Worm (Caenorhabditis elegans) whole organism, young adult: ENCODE measurements around the gene H19J13.2.

ENCODE experiments used
- F22D6.2 ChIP-seq: sonication (generic microtip); optimal IDR thresholded peaks from 2 replicates; lab custom pipeline; 2016; ENCODE audit warnings: mild to moderate bottlenecking, missing genetic modification characterization, missing compliant biosample characterization
- F57C9.4 ChIP-seq: sonication (generic microtip); optimal IDR thresholded peaks from 2 replicates; lab custom pipeline; 2017; ENCODE audit warnings: mild to moderate bottlenecking, missing genetic modification characterization, missing compliant biosample characterization
- ZK185.1 ChIP-seq: sonication (generic microtip); optimal IDR thresholded peaks from 2 replicates; lab custom pipeline; 2016; ENCODE audit warnings: mild to moderate bottlenecking, missing genetic modification characterization, missing compliant biosample characterization; ENCODE audit not compliant: poor library complexity, severe bottlenecking
- ama-1 ChIP-seq, 3 experiments: fragments of 150-350 bp in 1 of 3; sonication (generic microtip) in 2 of 3; optimal IDR thresholded peaks; 2 replicates each; lab custom pipeline; 2014 to 2018; ENCODE audit warnings: missing biosample characterization in 2 of 3, missing genetic modification characterization in 2 of 3, missing genetic modification reagents in 2 of 3
- cebp-1 ChIP-seq, 2 experiments: fragments of 200-800 bp in 1 of 2; sonication (Bioruptor generic) in 1 of 2; sonication (generic microtip) in 1 of 2; IDR thresholded peaks in 1 of 2; optimal IDR thresholded peaks in 1 of 2; 2 replicates each; pipeline versions ENCODE4 v1.3.6 to Lab custom; 2017 to 2022; ENCODE audit warnings: missing compliant biosample characterization in 2 of 2, missing genetic modification characterization in 2 of 2, mild to moderate bottlenecking in 1 of 2, missing genetic modification reagents in 1 of 2, moderate library complexity in 1 of 2
- efl-1 ChIP-seq: fragments of 150-350 bp; optimal IDR thresholded peaks from 2 replicates; lab custom pipeline; 2014; ENCODE audit warnings: missing biosample characterization, missing genetic modification reagents, missing genetic modification characterization
- ets-4 ChIP-seq: fragments of 200-800 bp; sonication (Bioruptor generic); optimal IDR thresholded peaks from 2 replicates; lab custom pipeline; 2018; ENCODE audit warnings: mild to moderate bottlenecking, missing genetic modification characterization, missing compliant biosample characterization
- him-1 ChIP-seq: sonication (generic microtip); optimal IDR thresholded peaks from 2 replicates; lab custom pipeline; 2016; ENCODE audit warnings: missing genotype, missing genetic modification reagents, missing genetic modification characterization, missing compliant biosample characterization
- lir-1 ChIP-seq: fragments of 200-800 bp; sonication (Bioruptor generic); conservative IDR thresholded peaks from 2 replicates; pipeline ENCODE4 v1.3.6; 2022; ENCODE audit warnings: missing genetic modification reagents, missing genetic modification characterization, missing compliant biosample characterization
- madf-3 ChIP-seq: fragments of 200-800 bp; sonication (Bioruptor generic); IDR thresholded peaks from 2 replicates; pipeline ENCODE4 v1.3.6; 2022; ENCODE audit warnings: missing genetic modification reagents, missing genetic modification characterization, missing compliant biosample characterization
- nfya-1 ChIP-seq: sonication (generic microtip); optimal IDR thresholded peaks from 2 replicates; lab custom pipeline; 2017; ENCODE audit warnings: antibody characterized with exemption, missing compliant biosample characterization, missing genetic modification characterization, borderline replicate concordance; ENCODE audit not compliant: insufficient read depth
- sdz-38 ChIP-seq: sonication (generic microtip); optimal IDR thresholded peaks from 2 replicates; lab custom pipeline; 2016; ENCODE audit warnings: missing genotype, missing genetic modification characterization, missing compliant biosample characterization
- snpc-3.4 ChIP-seq: sonication (generic microtip); optimal IDR thresholded peaks from 2 replicates; lab custom pipeline; 2017; ENCODE audit warnings: missing genetic modification characterization, mild to moderate bottlenecking, missing compliant biosample characterization, antibody characterized with exemption, moderate library complexity, missing genotype, missing genetic modification reagents
- tbx-9 ChIP-seq: sonication (generic microtip); optimal IDR thresholded peaks from 2 replicates; lab custom pipeline; 2016; ENCODE audit warnings: borderline replicate concordance, missing genetic modification characterization, inconsistent platforms, missing compliant biosample characterization

ce11 chrX:12241457-12241856, 32.3 kb downstream of the H19J13.2 start, which contains the start of gene cest-3:
- TF ChIP-seq ets-4 (GFP tag; lab: Kevin White, UChicago) = no peak
- no peak for TF ChIP-seq madf-3 (GFP tag; lab: Robert Waterston, UW)
- no peak for TF ChIP-seq tbx-9 (tag; lab: Kevin White, UChicago)
- TF ChIP-seq ama-1 (optimal IDR thresholded peaks at IDR 0.05; lab: Kevin White, UChicago) = no peak
- no peak for TF ChIP-seq ama-1 (GFP tag; optimal IDR thresholded peaks at IDR 0.05; lab: Kevin White, UChicago)
- TF ChIP-seq efl-1 = no peak
- no peak for TF ChIP-seq sdz-38 (tag; lab: Kevin White, UChicago)
- TF ChIP-seq F57C9.4 (tag; lab: Kevin White, UChicago) = no peak
- TF ChIP-seq F22D6.2 = no peak
- no peak for TF ChIP-seq cebp-1 (GFP tag; IDR thresholded peaks at IDR 0.05; lab: Robert Waterston, UW)
- TF ChIP-seq cebp-1 (tag; optimal IDR thresholded peaks at IDR 0.05; lab: Kevin White, UChicago) = no peak
- no peak for TF ChIP-seq snpc-3.4 (tag; lab: Kevin White, UChicago)
- TF ChIP-seq him-1 (tag; lab: Kevin White, UChicago) = no peak
- TF ChIP-seq nfya-1 = no peak
- no peak for TF ChIP-seq ZK185.1 (tag; lab: Kevin White, UChicago)
- no peak for TF ChIP-seq lir-1 (GFP tag; lab: Robert Waterston, UW)
